Worm (Caenorhabditis elegans) whole organism, late embryonic: ENCODE data around the gene kdin-1.
A peak's percentile ranks its signal among the peaks of the same experiment; 100 is the strongest.

Experiments
- C08G9.2 ChIP-seq: sonication (generic microtip); optimal IDR thresholded peaks from 2 replicates; lab custom pipeline; 2016; ENCODE audit warnings: mild to moderate bottlenecking, missing genetic modification characterization, moderate library complexity, missing compliant biosample characterization
- K02D7.2 ChIP-seq: sonication (generic microtip); optimal IDR thresholded peaks from 2 replicates; lab custom pipeline; 2017; ENCODE audit warnings: mild to moderate bottlenecking, missing genetic modification characterization, missing compliant biosample characterization
- K09A11.1 ChIP-seq: sonication (generic microtip); optimal IDR thresholded peaks from 2 replicates; lab custom pipeline; 2017; ENCODE audit warnings: antibody characterized with exemption, mild to moderate bottlenecking, missing genetic modification characterization, missing compliant biosample characterization; ENCODE audit not compliant: insufficient read depth
- Y22D7AL.16 ChIP-seq: sonication (generic microtip); optimal IDR thresholded peaks from 2 replicates; lab custom pipeline; 2016; ENCODE audit warnings: missing genetic modification characterization, missing compliant biosample characterization
- ceh-14 ChIP-seq: sonication (generic microtip); optimal IDR thresholded peaks from 2 replicates; lab custom pipeline; 2016; ENCODE audit warnings: missing genotype, missing genetic modification characterization, missing compliant biosample characterization
- ceh-18 ChIP-seq: sonication (generic microtip); optimal IDR thresholded peaks from 2 replicates; lab custom pipeline; 2016; ENCODE audit warnings: missing genetic modification characterization, missing compliant biosample characterization
- ceh-22 ChIP-seq: sonication (generic microtip); optimal IDR thresholded peaks from 2 replicates; lab custom pipeline; 2017; ENCODE audit warnings: missing biosample characterization, missing genetic modification characterization
- ceh-30 ChIP-seq: fragments of 150-350 bp; optimal IDR thresholded peaks from 2 replicates; lab custom pipeline; 2014; ENCODE audit warnings: missing biosample characterization, missing genetic modification characterization
- ceh-31 ChIP-seq: sonication (generic microtip); optimal IDR thresholded peaks from 2 replicates; lab custom pipeline; 2016; ENCODE audit warnings: missing genetic modification characterization, missing compliant biosample characterization
- ceh-6 ChIP-seq: fragments of 200-800 bp; sonication (Bioruptor generic); optimal IDR thresholded peaks from 2 replicates; lab custom pipeline; 2018; ENCODE audit warnings: mild to moderate bottlenecking, missing genetic modification characterization, missing compliant biosample characterization
- ceh-9 ChIP-seq: sonication (generic microtip); optimal IDR thresholded peaks from 2 replicates; lab custom pipeline; 2016; ENCODE audit warnings: mild to moderate bottlenecking, missing genetic modification characterization, inconsistent platforms, missing compliant biosample characterization
- dmd-4 ChIP-seq: sonication (generic microtip); optimal IDR thresholded peaks from 2 replicates; lab custom pipeline; 2016; ENCODE audit warnings: borderline replicate concordance, missing genetic modification characterization, missing compliant biosample characterization
- dve-1 ChIP-seq: sonication (generic microtip); optimal IDR thresholded peaks from 2 replicates; lab custom pipeline; 2017; ENCODE audit warnings: antibody characterized with exemption, mild to moderate bottlenecking, missing genetic modification characterization, missing compliant biosample characterization
- elt-2 ChIP-seq: sonication (generic microtip); optimal IDR thresholded peaks from 2 replicates; lab custom pipeline; 2016; ENCODE audit warnings: missing genetic modification reagents, missing genetic modification characterization, missing compliant biosample characterization
- elt-4 ChIP-seq: sonication (generic microtip); optimal IDR thresholded peaks from 2 replicates; lab custom pipeline; 2016; ENCODE audit warnings: missing genetic modification characterization, missing compliant biosample characterization
- ets-4 ChIP-seq: sonication (generic microtip); optimal IDR thresholded peaks from 2 replicates; lab custom pipeline; 2016; ENCODE audit warnings: missing genetic modification characterization, missing compliant biosample characterization
- hlh-6 ChIP-seq: sonication (generic microtip); optimal IDR thresholded peaks from 2 replicates; lab custom pipeline; 2016; ENCODE audit warnings: missing genotype, missing genetic modification characterization, missing compliant biosample characterization
- madf-2 ChIP-seq: sonication (generic microtip); optimal IDR thresholded peaks from 2 replicates; lab custom pipeline; 2017; ENCODE audit warnings: missing genetic modification characterization, missing compliant biosample characterization
- nfya-1 ChIP-seq: sonication (generic microtip); optimal IDR thresholded peaks from 2 replicates; lab custom pipeline; 2017; ENCODE audit warnings: missing genetic modification characterization, mild to moderate bottlenecking, missing compliant biosample characterization, antibody characterized with exemption, moderate library complexity
- nhr-11 ChIP-seq: fragments of 150-350 bp; optimal IDR thresholded peaks from 2 replicates; lab custom pipeline; 2014; ENCODE audit warnings: missing biosample characterization, missing genetic modification characterization
- nhr-232 ChIP-seq: sonication (generic microtip); optimal IDR thresholded peaks from 2 replicates; lab custom pipeline; 2016; ENCODE audit warnings: missing genetic modification characterization, missing compliant biosample characterization
- npax-4 ChIP-seq: sonication (generic microtip); optimal IDR thresholded peaks from 2 replicates; lab custom pipeline; 2016; ENCODE audit warnings: missing genetic modification characterization, missing compliant biosample characterization
- odd-2 ChIP-seq: sonication (generic microtip); optimal IDR thresholded peaks from 2 replicates; lab custom pipeline; 2017; ENCODE audit warnings: antibody characterized with exemption, mild to moderate bottlenecking, missing genetic modification characterization, missing compliant biosample characterization
- pat-9 ChIP-seq: fragments of 200-800 bp; sonication (Bioruptor generic); optimal IDR thresholded peaks from 2 replicates; lab custom pipeline; 2018; ENCODE audit warnings: mild to moderate bottlenecking, missing genetic modification characterization, moderate library complexity, missing compliant biosample characterization
- pha-4 ChIP-seq: fragments of 150-350 bp; optimal IDR thresholded peaks from 2 replicates; lab custom pipeline; 2018; ENCODE audit warnings: missing biosample characterization, missing genetic modification reagents, missing genetic modification characterization
- rnt-1 ChIP-seq: sonication (generic microtip); optimal IDR thresholded peaks from 2 replicates; lab custom pipeline; 2016; ENCODE audit warnings: missing genetic modification characterization, missing compliant biosample characterization
- sox-2 ChIP-seq: fragments of 200-800 bp; sonication (Bioruptor generic); IDR thresholded peaks from 2 replicates; pipeline ENCODE4 v1.3.6; 2022; ENCODE audit warnings: missing genetic modification reagents, missing genetic modification characterization, missing compliant biosample characterization
- syd-9 ChIP-seq: sonication (generic microtip); optimal IDR thresholded peaks from 2 replicates; lab custom pipeline; 2016; ENCODE audit warnings: mild to moderate bottlenecking, missing genetic modification characterization, moderate library complexity, missing compliant biosample characterization
- tbx-7 ChIP-seq: sonication (generic microtip); optimal IDR thresholded peaks from 2 replicates; lab custom pipeline; 2016; ENCODE audit warnings: missing genotype, missing genetic modification characterization, missing compliant biosample characterization
- unc-42 ChIP-seq: sonication (generic microtip); optimal IDR thresholded peaks from 2 replicates; lab custom pipeline; 2016; ENCODE audit warnings: missing genotype, missing genetic modification characterization, missing compliant biosample characterization
- unc-55 ChIP-seq: sonication (generic microtip); optimal IDR thresholded peaks from 2 replicates; lab custom pipeline; 2017; ENCODE audit warnings: missing biosample characterization, missing genetic modification reagents, missing genetic modification characterization
- zip-5 ChIP-seq: sonication (generic microtip); optimal IDR thresholded peaks from 2 replicates; lab custom pipeline; 2016; ENCODE audit warnings: missing genetic modification characterization, missing compliant biosample characterization

Gene kdin-1

ce11 chrIV:11053652-11054317 is 15.3 kb downstream of the kdin-1 start, which contains the start of the genes F36H1.12 and lin-3:
TSS of gene F36H1.12 (minus strand) at chrIV:11053702.
TSS of gene lin-3 (plus strand) at chrIV:11054308.
- TF ChIP-seq ets-4 (tag; lab: Kevin White, UChicago) (no peak), ceh-22 (tag; lab: Kevin White, UChicago) (no peak), elt-2 (tag; lab: Kevin White, UChicago) (no peak), nhr-11 (no peak), K02D7.2 (tag; lab: Kevin White, UChicago) (no peak), C08G9.2 (tag; lab: Kevin White, UChicago) (no peak), sox-2 (no peak), hlh-6 (tag; lab: Kevin White, UChicago) (no peak), dmd-4 (tag; lab: Kevin White, UChicago) (no peak), unc-55 (GFP tag; lab: Kevin White, UChicago) (no peak), pat-9 (no peak), pha-4 (tag; lab: Kevin White, UChicago) (no peak), dve-1 (tag; lab: Kevin White, UChicago) (no peak), ceh-6 (no peak), ceh-30 (tag; lab: Kevin White, UChicago) (no peak)

- no peak for TF ChIP-seq dmd-4 (tag; lab: Kevin White, UChicago)
- TF ChIP-seq unc-42 (tag; lab: Kevin White, UChicago): no peak
- TF ChIP-seq odd-2 (tag; lab: Kevin White, UChicago): no peak
- no peak for TF ChIP-seq ceh-14 (tag; lab: Kevin White, UChicago)
- TF ChIP-seq ceh-22 (tag; lab: Kevin White, UChicago): no peak
- TF ChIP-seq ceh-9: no peak
- no peak for TF ChIP-seq nhr-232 (tag; lab: Kevin White, UChicago)
- no peak for TF ChIP-seq unc-55 (GFP tag; lab: Kevin White, UChicago)
- TF ChIP-seq Y22D7AL.16 (tag; lab: Kevin White, UChicago): no peak
- no peak for TF ChIP-seq ceh-31 (tag; lab: Kevin White, UChicago)
- TF ChIP-seq K09A11.1 (tag; lab: Kevin White, UChicago): no peak
- no peak for TF ChIP-seq rnt-1 (tag; lab: Kevin White, UChicago)
- TF ChIP-seq zip-5 (tag; lab: Kevin White, UChicago): no peak
- no peak for TF ChIP-seq elt-4 (tag; lab: Kevin White, UChicago)
- no peak for TF ChIP-seq tbx-7 (tag; lab: Kevin White, UChicago)
- no peak for TF ChIP-seq madf-2 (tag; lab: Kevin White, UChicago)
- no peak for TF ChIP-seq syd-9 (tag; lab: Kevin White, UChicago)
- TF ChIP-seq dve-1 (tag; lab: Kevin White, UChicago): no peak
- TF ChIP-seq, all 69 proteins: peak for 0
Measured at ce11 chrIV:11062984-11063613, 24.6 kb downstream of the kdin-1 start.

DNA sequence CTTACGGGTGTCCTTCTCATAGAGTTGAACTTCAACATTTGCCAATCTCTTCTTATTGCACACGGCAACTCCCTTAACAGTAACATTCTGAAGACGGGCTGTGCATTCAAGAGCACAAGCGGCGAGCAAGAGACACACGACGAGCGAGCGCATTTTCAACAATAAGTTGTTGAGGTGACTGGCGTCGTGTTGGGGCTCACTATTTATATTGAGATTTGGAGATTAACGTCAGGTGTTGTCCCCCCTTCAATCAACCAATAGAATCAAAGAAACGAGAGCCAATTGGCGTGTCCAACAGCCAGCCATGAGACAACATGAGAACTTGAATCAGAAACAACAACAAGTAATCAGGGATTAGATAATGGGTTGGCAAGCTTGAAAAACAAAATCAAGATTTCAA is 25.5 kb downstream of the kdin-1 start, which contains the start of gene ttr-16:
Gene ttr-16 (minus strand): TSS at position 176 of the 400 bp plus-strand sequence.
- TF ChIP-seq ceh-18 (tag; lab: Kevin White, UChicago) (peak; percentile 30), nfya-1 (tag; lab: Kevin White, UChicago) (peak; percentile 77), unc-55 (GFP tag; lab: Kevin White, UChicago) (peak; percentile 88), npax-4 (tag; lab: Kevin White, UChicago) (no peak)

ce11 chrIV:11067003-11067402 is 28.5 kb downstream of the kdin-1 start, which contains the start of gene ttr-17:
TSS of gene ttr-17 (minus strand) at chrIV:11067026.
- TF ChIP-seq npax-4 (tag; lab: Kevin White, UChicago) (no peak), ceh-18 (tag; lab: Kevin White, UChicago) (peak; percentile 51)
- TF ChIP-seq, all 69 proteins: peak for 1
